Worm (Caenorhabditis elegans) whole organism, L3 larva: Measurements from ENCODE around the gene gly-20.

Source experiments
- ceh-9 ChIP-seq: sonication (generic microtip); optimal IDR thresholded peaks from 2 replicates; lab custom pipeline; 2018; ENCODE audit warnings: missing biosample characterization, missing genetic modification characterization
- lin-15B ChIP-seq: fragments of 150-350 bp; optimal IDR thresholded peaks from 2 replicates; lab custom pipeline; 2014; ENCODE audit warnings: missing biosample characterization, missing genetic modification characterization
- nhr-12 ChIP-seq: fragments of 150-350 bp; optimal IDR thresholded peaks from 2 replicates; lab custom pipeline; 2014; ENCODE audit warnings: missing biosample characterization, missing genetic modification characterization
- nhr-67 ChIP-seq: fragments of 150-350 bp; optimal IDR thresholded peaks from 2 replicates; lab custom pipeline; 2014; ENCODE audit warnings: missing biosample characterization, missing genetic modification characterization

DNA sequence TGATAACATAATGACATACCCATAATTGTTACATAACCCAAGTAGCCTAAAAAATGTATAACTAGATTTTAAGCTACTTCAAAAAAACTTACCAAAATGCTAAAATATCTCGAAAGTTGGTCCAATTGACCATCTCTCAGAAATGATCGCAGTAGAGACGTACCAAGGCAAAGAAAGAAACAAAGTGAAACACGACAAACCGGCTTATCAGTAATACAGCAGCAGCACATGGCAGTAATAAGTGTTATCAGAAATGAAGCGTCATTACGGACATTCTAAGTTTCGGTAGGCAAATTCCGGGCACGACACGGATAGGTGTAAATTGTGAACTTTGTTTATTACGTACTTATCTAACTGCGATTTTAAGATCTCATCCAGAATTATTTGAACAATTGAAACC lies 16.9 kb upstream of the gly-20 start, which contains the start of gene cln-3.1:
- no peak for TF ChIP-seq lin-15B (tag; lab: Kevin White, UChicago)
- TF ChIP-seq nhr-12 = no peak
- TF ChIP-seq nhr-67 (tag; lab: Kevin White, UChicago) = no peak
- no peak for TF ChIP-seq ceh-9 (tag; lab: Kevin White, UChicago)
